Fruit fly (Drosophila melanogaster) whole organism, prepupa: ENCODE data around the gene CG14811.

Experiments used
- cyc ChIP-seq: fragments of 200-800 bp; sonication (Bioruptor generic); optimal IDR thresholded peaks from 3 replicates; lab custom pipeline; 2016; ENCODE audit warnings: missing biosample characterization, missing genetic modification characterization
- ss ChIP-seq, 2 experiments: fragments of 200-800 bp; sonication (Bioruptor generic); optimal IDR thresholded peaks; 2 replicates in 1 of 2; 3 replicates in 1 of 2; lab custom pipeline; 2017 to 2018; ENCODE audit warnings: mild to moderate bottlenecking in 2 of 2, missing biosample characterization in 2 of 2, missing genetic modification characterization in 2 of 2, moderate library complexity in 1 of 2

DNA sequence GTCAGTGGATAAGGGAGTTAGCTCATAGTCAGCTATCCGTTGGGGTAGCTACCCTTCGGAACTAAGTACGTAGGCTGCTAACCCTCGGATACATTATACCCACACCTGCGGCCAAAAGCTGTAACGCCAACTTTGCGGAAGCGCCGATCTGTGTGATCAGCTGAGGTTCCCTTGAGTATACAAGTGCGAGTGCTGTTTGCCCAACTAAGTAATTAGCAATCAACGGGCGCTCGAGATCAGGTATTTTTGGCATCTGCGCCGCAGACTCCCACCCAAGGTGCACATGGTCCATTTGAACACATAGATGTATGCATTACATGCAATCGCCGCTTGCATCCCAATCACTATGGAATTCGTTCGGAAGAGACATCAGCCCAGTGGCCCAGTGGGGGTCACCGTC is 31.9 kb upstream of the CG14811 start:
- TF ChIP-seq ss (GFP tag; optimal IDR thresholded peaks at IDR 0.05; lab: Kevin White, UChicago) (no peak), cyc (GFP tag; lab: Kevin White, UChicago) (no peak)
